Fruit fly (Drosophila melanogaster): ENCODE measurements around the gene CG13994.
A peak's percentile ranks its signal among the peaks of the same experiment; 100 is the strongest.

The CG13994 gene

dm6 chr2L:6084694-6085093 is 21.9 kb downstream of the CG13994 start:
- TF ChIP-seq CG17568 (GFP tag; optimal IDR thresholded peaks at IDR 0.05) = no peak
- TF ChIP-seq Opbp (GFP tag; IDR thresholded peaks at IDR 0.05; ENCODE audit: partially characterized antibody) = no peak
- TF ChIP-seq Hr78 (GFP tag; optimal IDR thresholded peaks at IDR 0.05) = no peak
- 0 out of 3 replicates have a peak, but pooled peaks have one; percentile 15 for TF ChIP-seq CG6175 (GFP tag; IDR thresholded peaks at IDR 0.05)
- peak; percentile 63 for TF ChIP-seq sug (tag; optimal IDR thresholded peaks at IDR 0.05)
- TF ChIP-seq usp (GFP tag; optimal IDR thresholded peaks at IDR 0.05) = no peak
- TF ChIP-seq CG10431 (GFP tag; optimal IDR thresholded peaks at IDR 0.05) = no peak
- no peak for TF ChIP-seq CG12104 (GFP tag; optimal IDR thresholded peaks at IDR 0.05)
- peak; percentile 51; the same call in 1 of the 2 replicates for TF ChIP-seq GATAe (GFP tag; conservative IDR thresholded peaks at IDR 0.05)
- no peak for TF ChIP-seq CHES-1-like (GFP tag; optimal IDR thresholded peaks at IDR 0.05)
- TF ChIP-seq trem (tag; optimal IDR thresholded peaks at IDR 0.05) = no peak
- peak; percentile 26; the same call in 1 of the 2 replicates for TF ChIP-seq Adf1 (GFP tag; IDR thresholded peaks at IDR 0.05)
- no peak for TF ChIP-seq rib (GFP tag; IDR thresholded peaks at IDR 0.05)
- TF ChIP-seq mirr (GFP tag; optimal IDR thresholded peaks at IDR 0.05) = peak; percentile 85
- TF ChIP-seq CG13287 (GFP tag; IDR thresholded peaks at IDR 0.05; ENCODE audit: partially characterized antibody) = no peak
- no peak for TF ChIP-seq sisA (GFP tag; IDR thresholded peaks at IDR 0.05)
- TF ChIP-seq CG8290 (GFP tag; optimal IDR thresholded peaks at IDR 0.05) = no peak
- peak in 1 of 2 experiments; percentile 2 for TF ChIP-seq CG8290 (tag; optimal IDR thresholded peaks at IDR 0.05)
- no peak for TF ChIP-seq vfl (GFP tag; optimal IDR thresholded peaks at IDR 0.05)
- TF ChIP-seq exex (tag; optimal IDR thresholded peaks at IDR 0.05) = peak; percentile 91
- TF ChIP-seq HmgZ (tag; optimal IDR thresholded peaks at IDR 0.05) = no peak
- TF ChIP-seq Med (GFP tag) = peak; percentile 63
- no peak for TF ChIP-seq CG11085 (GFP tag; IDR thresholded peaks at IDR 0.05)
- no peak for TF ChIP-seq gsb-n (tag; optimal IDR thresholded peaks at IDR 0.05)
- TF ChIP-seq cwo (GFP tag; optimal IDR thresholded peaks at IDR 0.05) = peak; percentile 67
- peak; percentile 19 for TF ChIP-seq CG18599 (GFP tag; optimal IDR thresholded peaks at IDR 0.05)
- no peak for TF ChIP-seq Fer3 (tag; optimal IDR thresholded peaks at IDR 0.05)
- TF ChIP-seq phol (tag; optimal IDR thresholded peaks at IDR 0.05) = no peak
- no peak for TF ChIP-seq CG12942 (GFP tag; optimal IDR thresholded peaks at IDR 0.05)
- no peak for TF ChIP-seq CG11723 (GFP tag; optimal IDR thresholded peaks at IDR 0.05)
- peak; percentile 91 for TF ChIP-seq CG2199 (GFP tag; IDR thresholded peaks at IDR 0.05)
- TF ChIP-seq Ets65A (GFP tag) = no peak
- TF ChIP-seq gro (GFP tag; optimal IDR thresholded peaks at IDR 0.05) = no peak
- peak; percentile 9 for TF ChIP-seq CG10543 (GFP tag; optimal IDR thresholded peaks at IDR 0.05)
- no peak for TF ChIP-seq ind (GFP tag; optimal IDR thresholded peaks at IDR 0.05)
- peak; percentile 7 for TF ChIP-seq Hey (tag; optimal IDR thresholded peaks at IDR 0.05)
- TF ChIP-seq sd (tag; optimal IDR thresholded peaks at IDR 0.05) = peak; percentile 53
- TF ChIP-seq Eip74EF (GFP tag; optimal IDR thresholded peaks at IDR 0.05) = no peak
- no peak for TF ChIP-seq CG2678 (tag; optimal IDR thresholded peaks at IDR 0.05)
- no peak for TF ChIP-seq sima (GFP tag; optimal IDR thresholded peaks at IDR 0.05)
- TF ChIP-seq CG5245 (GFP tag; optimal IDR thresholded peaks at IDR 0.05) = no peak
- TF ChIP-seq repo (GFP tag; optimal IDR thresholded peaks at IDR 0.05) = no peak
- no peak for TF ChIP-seq cas (GFP tag; IDR thresholded peaks at IDR 0.05)
- TF ChIP-seq bigmax (GFP tag; optimal IDR thresholded peaks at IDR 0.05) = no peak
- TF ChIP-seq Bdp1 (GFP tag; optimal IDR thresholded peaks at IDR 0.05) = no peak
- TF ChIP-seq insv (GFP tag; optimal IDR thresholded peaks at IDR 0.05) = no peak
- peak; percentile 38 for TF ChIP-seq MTF-1 (GFP tag; optimal IDR thresholded peaks at IDR 0.05; ENCODE audit: borderline replicate concordance)
- no peak for TF ChIP-seq CG1024 (GFP tag; IDR thresholded peaks at IDR 0.05)
- TF ChIP-seq Deaf1 (tag; optimal IDR thresholded peaks at IDR 0.05) = peak; percentile 17
- peak; percentile 63 for TF ChIP-seq CG34376 (GFP tag; optimal IDR thresholded peaks at IDR 0.05)

Data from whole organism, embryonic.